Worm (Caenorhabditis elegans): Measurements from ENCODE around the gene ostf-4.

The ostf-4 gene

ce11 chrIII:10357598-10358186, 39.3 kb upstream of the ostf-4 start, which contains the start of gene umps-1 (continued):
- TF ChIP-seq F10B5.3 (tag; optimal IDR thresholded peaks at IDR 0.05), result no peak
- TF ChIP-seq dve-1 (tag; optimal IDR thresholded peaks at IDR 0.05; ENCODE audit: insufficient read depth), result peak; percentile 60
- TF ChIP-seq attf-4 (tag; optimal IDR thresholded peaks at IDR 0.05), result no peak
- no peak for TF ChIP-seq daf-16 (GFP tag; optimal IDR thresholded peaks at IDR 0.05)
- TF ChIP-seq daf-16 (tag; optimal IDR thresholded peaks at IDR 0.05), result peak; percentile 47
- TF ChIP-seq lsy-2 (tag; optimal IDR thresholded peaks at IDR 0.05), result peak; percentile 80 to 99
- peak; percentile 67 for TF ChIP-seq lin-38 (GFP tag; IDR thresholded peaks at IDR 0.05)

DNA sequence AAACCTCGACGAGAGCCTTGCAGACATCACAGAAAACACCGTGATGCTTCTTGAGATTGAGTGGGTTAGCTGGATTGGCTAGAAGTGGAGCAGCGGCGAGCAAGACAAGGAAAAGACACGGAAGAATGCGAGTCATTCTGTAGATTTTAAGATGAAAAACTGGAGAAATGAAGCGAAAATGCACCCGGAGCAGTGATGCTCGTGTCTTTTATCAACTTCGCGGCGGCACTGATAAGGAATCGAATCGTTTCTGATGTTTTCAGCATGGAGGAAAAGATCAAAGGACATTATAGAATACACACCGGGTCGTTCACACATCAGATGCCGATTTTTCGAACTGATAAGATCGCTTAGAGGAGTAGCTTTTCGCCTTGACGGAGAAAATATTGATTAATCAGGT, 37.0 kb upstream of the ostf-4 start, which contains the start of gene spp-1:
TSS of gene spp-1 (minus strand) at position 287 of the 400 bp plus-strand sequence.
- peak; percentile 76 for TF ChIP-seq aha-1 (tag)
- no peak for TF ChIP-seq nhr-11 (tag; optimal IDR thresholded peaks at IDR 0.05)
- peak; percentile 67 for TF ChIP-seq dmd-6 (GFP tag; IDR thresholded peaks at IDR 0.05)
- peak; percentile 27 for TF ChIP-seq mes-2 (tag; optimal IDR thresholded peaks at IDR 0.05; ENCODE audit: poor library complexity, severe bottlenecking)
- no peak for TF ChIP-seq attf-4 (tag; optimal IDR thresholded peaks at IDR 0.05)
- TF ChIP-seq nhr-102 (tag; optimal IDR thresholded peaks at IDR 0.05), result peak; percentile 22
- peak; percentile 4 for TF ChIP-seq nhr-77 (tag; optimal IDR thresholded peaks at IDR 0.05)
- TF ChIP-seq nhr-48 (tag; optimal IDR thresholded peaks at IDR 0.05), result peak; percentile 57
- no peak; the same call in none of the 2 replicates for TF ChIP-seq T26A8.4 (GFP tag; IDR thresholded peaks at IDR 0.05)
- TF ChIP-seq daf-16 (GFP tag; optimal IDR thresholded peaks at IDR 0.05), result no peak
- peak; percentile 87 for TF ChIP-seq daf-16 (tag; optimal IDR thresholded peaks at IDR 0.05)
- no peak for TF ChIP-seq duxl-1 (tag; optimal IDR thresholded peaks at IDR 0.05; ENCODE audit: poor library complexity)
- TF ChIP-seq arid-1 (GFP tag; conservative IDR thresholded peaks at IDR 0.05), result no peak
- peak; percentile 58 for TF ChIP-seq nhr-28 (tag; optimal IDR thresholded peaks at IDR 0.05)
- no peak for TF ChIP-seq cey-2 (tag; optimal IDR thresholded peaks at IDR 0.05; ENCODE audit: borderline replicate concordance, insufficient read depth)
- TF ChIP-seq pqm-1 (tag; optimal IDR thresholded peaks at IDR 0.05), result peak; percentile 86
- no peak for TF ChIP-seq ztf-7 (tag; optimal IDR thresholded peaks at IDR 0.05)
- no peak for TF ChIP-seq F26F4.8 (GFP tag; conservative IDR thresholded peaks at IDR 0.05)
- TF ChIP-seq F37D6.2 (tag; optimal IDR thresholded peaks at IDR 0.05), result no peak
- no peak for TF ChIP-seq nhr-76 (tag; optimal IDR thresholded peaks at IDR 0.05)
- TF ChIP-seq lin-39 (tag; optimal IDR thresholded peaks at IDR 0.05), result no peak
- TF ChIP-seq dve-1 (tag; optimal IDR thresholded peaks at IDR 0.05; ENCODE audit: insufficient read depth), result peak; percentile 90
- TF ChIP-seq mep-1 (tag; optimal IDR thresholded peaks at IDR 0.05), result peak; percentile 41
- TF ChIP-seq zfp-3 (GFP tag; conservative IDR thresholded peaks at IDR 0.05), result no peak
- peak in 1 of 2 experiments; percentile 13 for TF ChIP-seq mdl-1 (tag; optimal IDR thresholded peaks at IDR 0.05)
- TF ChIP-seq spr-1 (tag; optimal IDR thresholded peaks at IDR 0.05), result no peak
- TF ChIP-seq hlh-30 (tag; optimal IDR thresholded peaks at IDR 0.05; ENCODE audit: insufficient read depth), result peak; percentile 43
- TF ChIP-seq ceh-44 (GFP tag; IDR thresholded peaks at IDR 0.05), result no peak
- no peak for TF ChIP-seq hif-1 (tag; optimal IDR thresholded peaks at IDR 0.05)
- peak; percentile 84 for TF ChIP-seq hlh-11 (tag; optimal IDR thresholded peaks at IDR 0.05)
- no peak for TF ChIP-seq ztf-11 (tag; optimal IDR thresholded peaks at IDR 0.05)
- TF ChIP-seq egl-27 (tag; optimal IDR thresholded peaks at IDR 0.05), result no peak
- TF ChIP-seq nhr-10 (tag; optimal IDR thresholded peaks at IDR 0.05), result peak; percentile 17
- TF ChIP-seq mdt-29 (GFP tag; IDR thresholded peaks at IDR 0.05), result no peak
- no peak for TF ChIP-seq F44E2.7 (GFP tag; IDR thresholded peaks at IDR 0.05)
- TF ChIP-seq lsy-2 (tag; optimal IDR thresholded peaks at IDR 0.05), result peak in 1 of 2 experiments; percentile 30
- peak; percentile 81 for TF ChIP-seq ama-1 (optimal IDR thresholded peaks at IDR 0.05)
- no peak for TF ChIP-seq fos-1 (tag; optimal IDR thresholded peaks at IDR 0.05)
- TF ChIP-seq pha-4 (GFP tag; IDR thresholded peaks at IDR 0.05), result no peak
- no peak for TF ChIP-seq pha-4 (tag; optimal IDR thresholded peaks at IDR 0.05)

Data from whole organism, L4 larva.